Worm (Caenorhabditis elegans) whole organism, L2 larva: ENCODE data around the gene ribo-1.

Experiments
- aly-2 ChIP-seq: fragments of 150-350 bp; optimal IDR thresholded peaks from 2 replicates; lab custom pipeline; 2014; ENCODE audit warnings: missing biosample characterization, missing genetic modification characterization
- ceh-82 ChIP-seq: fragments of 150-350 bp; optimal IDR thresholded peaks from 2 replicates; lab custom pipeline; 2014; ENCODE audit warnings: missing biosample characterization, missing genetic modification characterization
- crh-2 ChIP-seq: sonication (generic microtip); optimal IDR thresholded peaks from 2 replicates; lab custom pipeline; 2017; ENCODE audit warnings: missing biosample characterization, missing genetic modification characterization
- elt-1 ChIP-seq: fragments of 150-350 bp; optimal IDR thresholded peaks from 2 replicates; lab custom pipeline; 2014; ENCODE audit warnings: missing biosample characterization, missing genetic modification characterization
- lsy-2 ChIP-seq, 2 experiments: fragments of 150-350 bp in 1 of 2; sonication (generic microtip) in 1 of 2; optimal IDR thresholded peaks; 2 replicates each; lab custom pipeline; 2014 to 2017; ENCODE audit warnings: missing biosample characterization in 2 of 2, missing genetic modification characterization in 2 of 2
- mab-5 ChIP-seq: fragments of 150-350 bp; optimal IDR thresholded peaks from 2 replicates; lab custom pipeline; 2014; ENCODE audit warnings: missing biosample characterization, missing genetic modification characterization
- mdl-1 ChIP-seq, 2 experiments: fragments of 150-350 bp in 1 of 2; sonication (generic microtip) in 1 of 2; optimal IDR thresholded peaks; 2 replicates each; lab custom pipeline; 2017; ENCODE audit warnings: missing biosample characterization in 2 of 2, missing genetic modification characterization in 2 of 2
- nhr-237 ChIP-seq: fragments of 150-350 bp; optimal IDR thresholded peaks from 2 replicates; lab custom pipeline; 2014; ENCODE audit warnings: missing biosample characterization, missing genetic modification characterization
- sma-9 ChIP-seq, 2 experiments: fragments of 150-350 bp in 1 of 2; sonication (generic microtip) in 1 of 2; optimal IDR thresholded peaks; 2 replicates each; lab custom pipeline; 2014 to 2016; ENCODE audit warnings: missing genetic modification characterization in 2 of 2, mild to moderate bottlenecking in 1 of 2, missing biosample characterization in 1 of 2, missing compliant biosample characterization in 1 of 2, missing genetic modification reagents in 1 of 2, moderate library complexity in 1 of 2
- snpc-4 ChIP-seq: fragments of 150-350 bp; optimal IDR thresholded peaks from 2 replicates; lab custom pipeline; 2014; ENCODE audit warnings: missing biosample characterization, missing genetic modification characterization
- zag-1 ChIP-seq: fragments of 150-350 bp; optimal IDR thresholded peaks from 2 replicates; lab custom pipeline; 2014; ENCODE audit warnings: missing biosample characterization, missing genetic modification characterization

- no peak for TF ChIP-seq ceh-82
- no peak for TF ChIP-seq nhr-237 (tag; lab: Kevin White, UChicago)
- TF ChIP-seq sma-9 (GFP tag; optimal IDR thresholded peaks at IDR 0.05; lab: Kevin White, UChicago), result no peak
- no peak for TF ChIP-seq sma-9 (tag; optimal IDR thresholded peaks at IDR 0.05; lab: Kevin White, UChicago)
- TF ChIP-seq elt-1 (tag; lab: Kevin White, UChicago), result no peak
- no peak for TF ChIP-seq mdl-1 (tag; optimal IDR thresholded peaks at IDR 0.05; lab: Kevin White, UChicago)
- TF ChIP-seq aly-2, result no peak
- TF ChIP-seq snpc-4, result no peak
- TF ChIP-seq mab-5 (tag; lab: Kevin White, UChicago), result no peak
- no peak for TF ChIP-seq crh-2 (tag; lab: Kevin White, UChicago)
- TF ChIP-seq zag-1, result no peak
- no peak for TF ChIP-seq lsy-2 (tag; optimal IDR thresholded peaks at IDR 0.05; lab: Kevin White, UChicago)
Observed at ce11 chrIV:6887601-6888099, 22.8 kb upstream of the ribo-1 start, which contains the start of the genes T05A12.3 and T05A12.4.
